Worm (Caenorhabditis elegans) whole organism, L2 larva: Measurements from ENCODE around the gene F52F10.2.

ENCODE experiments used
- egl-27 ChIP-seq: sonication (generic microtip); optimal IDR thresholded peaks from 3 replicates; lab custom pipeline; 2017; ENCODE audit warnings: missing biosample characterization, missing genetic modification reagents, missing genetic modification characterization
- lin-39 ChIP-seq: fragments of 150-350 bp; optimal IDR thresholded peaks from 2 replicates; lab custom pipeline; 2014; ENCODE audit warnings: missing biosample characterization, missing genetic modification reagents, missing genetic modification characterization
- lsy-2 ChIP-seq, 2 experiments: fragments of 150-350 bp in 1 of 2; sonication (generic microtip) in 1 of 2; optimal IDR thresholded peaks; 2 replicates each; lab custom pipeline; 2014 to 2017; ENCODE audit warnings: missing biosample characterization in 2 of 2, missing genetic modification characterization in 2 of 2
- nhr-12 ChIP-seq: fragments of 150-350 bp; optimal IDR thresholded peaks from 2 replicates; lab custom pipeline; 2014; ENCODE audit warnings: missing biosample characterization, missing genetic modification characterization
- nhr-77 ChIP-seq: fragments of 150-350 bp; optimal IDR thresholded peaks from 2 replicates; lab custom pipeline; 2014; ENCODE audit warnings: missing biosample characterization, missing genetic modification characterization
- sem-4 ChIP-seq: fragments of 150-350 bp; optimal IDR thresholded peaks from 2 replicates; lab custom pipeline; 2014; ENCODE audit warnings: missing biosample characterization, missing genetic modification reagents, missing genetic modification characterization
- skn-1 ChIP-seq: sonication (generic microtip); optimal IDR thresholded peaks from 2 replicates; lab custom pipeline; 2017; ENCODE audit warnings: missing biosample characterization, missing genetic modification characterization

- no peak for TF ChIP-seq nhr-77
- no peak for TF ChIP-seq lin-39 (tag; lab: Kevin White, UChicago)
- TF ChIP-seq egl-27 (tag; lab: Kevin White, UChicago): no peak
- no peak for TF ChIP-seq lsy-2 (tag; optimal IDR thresholded peaks at IDR 0.05; lab: Kevin White, UChicago)
- no peak for TF ChIP-seq skn-1
- TF ChIP-seq sem-4 (tag; lab: Kevin White, UChicago): no peak
- TF ChIP-seq nhr-12 (tag; lab: Kevin White, UChicago): no peak
These were observed 2.2 kb upstream of the F52F10.2 start, which contains the start of gene oac-32 for ce11 chrV:1545694-1546093.
